Worm (Caenorhabditis elegans) whole organism, L4/young adult: ENCODE measurements around the gene rnh-2.

ENCODE experiments used
- W03F9.2 ChIP-seq: fragments of 150-350 bp; optimal IDR thresholded peaks from 2 replicates; lab custom pipeline; 2014; ENCODE audit warnings: missing biosample characterization, missing genetic modification characterization
- dao-5 ChIP-seq: sonication (generic microtip); optimal IDR thresholded peaks from 2 replicates; lab custom pipeline; 2016; ENCODE audit warnings: missing genotype, missing genetic modification characterization, moderate library complexity, missing compliant biosample characterization
- him-1 ChIP-seq: sonication (generic microtip); optimal IDR thresholded peaks from 2 replicates; lab custom pipeline; 2016; ENCODE audit warnings: missing genotype, missing genetic modification reagents, missing genetic modification characterization, missing compliant biosample characterization

DNA sequence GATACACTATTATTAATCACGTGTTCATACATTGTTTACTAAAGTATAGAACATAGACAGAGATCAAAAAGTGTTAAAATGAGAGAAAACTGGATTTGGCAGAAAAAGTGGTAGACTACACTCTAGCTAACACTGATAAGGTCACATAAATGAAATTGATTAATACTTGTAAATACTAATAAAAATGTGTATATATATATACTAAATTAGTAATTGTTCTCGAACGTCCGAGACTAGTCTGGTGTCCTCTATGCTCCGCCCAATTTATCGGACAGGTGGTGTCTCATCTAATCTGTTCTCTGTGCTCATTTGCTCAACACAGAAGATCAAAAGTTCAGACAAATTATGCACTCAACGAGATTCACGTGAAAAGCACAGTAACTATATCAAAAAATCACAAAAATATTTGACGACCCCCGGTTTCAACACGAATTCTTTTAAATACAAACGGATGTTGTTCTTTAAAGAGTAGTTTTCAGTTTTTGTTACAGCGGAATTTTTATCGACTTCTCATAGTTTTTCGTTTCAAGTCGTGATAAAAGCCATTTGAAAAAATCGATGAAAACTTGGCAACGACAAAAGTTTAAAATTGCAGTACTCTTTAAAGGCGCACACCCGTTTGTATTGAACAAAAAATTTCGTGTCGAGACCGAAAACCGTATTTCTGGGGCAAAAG is 35.8 kb upstream of the rnh-2 start:
- peak; percentile 13 for TF ChIP-seq W03F9.2 (tag; lab: Kevin White, UChicago)
- no peak for TF ChIP-seq him-1 (tag; lab: Kevin White, UChicago)
- no peak for TF ChIP-seq dao-5 (tag; lab: Kevin White, UChicago)
